Fruit fly (Drosophila melanogaster): ENCODE measurements around the gene RpL17.

The RpL17 gene

DNA sequence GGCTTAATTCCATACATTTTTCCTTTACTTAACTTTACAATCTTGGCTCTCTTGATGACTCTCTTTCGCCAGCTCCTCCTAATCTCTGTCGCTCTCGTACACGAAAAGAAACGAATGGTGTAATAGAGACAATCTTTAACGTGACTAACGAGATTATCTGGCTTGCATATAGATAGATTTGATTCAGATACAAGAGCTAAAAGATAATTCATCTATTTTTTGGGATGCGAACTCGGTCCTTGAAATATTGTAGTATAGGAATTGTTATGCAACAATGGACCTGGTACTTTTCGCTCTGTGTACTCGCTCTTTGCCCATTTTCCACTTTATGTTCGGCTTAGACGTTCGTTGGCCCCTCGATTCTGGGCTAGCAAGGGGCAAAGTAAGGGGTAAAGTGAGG is 32.7 kb downstream of the RpL17 start (continued):
- TF ChIP-seq lola (GFP tag; optimal IDR thresholded peaks at IDR 0.05) (peak in 1 of 3 experiments; percentile 63), CG3281 (GFP tag; optimal IDR thresholded peaks at IDR 0.05) (peak; percentile 81), pzg (GFP tag; optimal IDR thresholded peaks at IDR 0.05) (no peak), CG14050 (GFP tag; IDR thresholded peaks at IDR 0.05) (peak; percentile 66), Mad (GFP tag; optimal IDR thresholded peaks at IDR 0.05) (peak; percentile 55), CG6813 (GFP tag; optimal IDR thresholded peaks at IDR 0.05) (peak; percentile 74), Hsf (GFP tag; optimal IDR thresholded peaks at IDR 0.05) (peak; percentile 81), CG11696 (GFP tag; IDR thresholded peaks at IDR 0.05) (peak; percentile 23; the same call in 1 of the 2 replicates), sc (optimal IDR thresholded peaks at IDR 0.05) (no peak), sc (GFP tag; optimal IDR thresholded peaks at IDR 0.05) (peak; percentile 59), croc (GFP tag; conservative IDR thresholded peaks at IDR 0.05) (peak; percentile 60; the same call in 2 of the 3 replicates), B-H2 (GFP tag; optimal IDR thresholded peaks at IDR 0.05) (peak; percentile 13), pita (GFP tag; optimal IDR thresholded peaks at IDR 0.05) (no peak), Antp (GFP tag; optimal IDR thresholded peaks at IDR 0.05) (peak; percentile 84), crp (GFP tag; optimal IDR thresholded peaks at IDR 0.05) (no peak), ttk (GFP tag; IDR thresholded peaks at IDR 0.05) (peak; percentile 65), Trl (optimal IDR thresholded peaks at IDR 0.05) (peak; percentile 27 to 62), Trl (GFP tag; optimal IDR thresholded peaks at IDR 0.05) (peak; percentile 65), CG18476 (GFP tag; optimal IDR thresholded peaks at IDR 0.05) (peak; percentile 66), CG9215 (GFP tag; IDR thresholded peaks at IDR 0.05) (peak; percentile 61), fu2 (GFP tag; optimal IDR thresholded peaks at IDR 0.05) (peak; percentile 71), chif (GFP tag; optimal IDR thresholded peaks at IDR 0.05) (peak; percentile 69 to 82), ATbp (GFP tag; optimal IDR thresholded peaks at IDR 0.05) (peak; percentile 82), CG2202 (tag; optimal IDR thresholded peaks at IDR 0.05) (peak; percentile 45), pan (optimal IDR thresholded peaks at IDR 0.05) (no peak), pan (GFP tag; optimal IDR thresholded peaks at IDR 0.05 in 1 of 2, IDR thresholded peaks at IDR 0.05 in 1 of 2) (peak in 1 of 2 experiments; percentile 78), CG4854 (GFP tag; optimal IDR thresholded peaks at IDR 0.05) (peak; percentile 42), CG10274 (GFP tag; optimal IDR thresholded peaks at IDR 0.05) (peak; percentile 34), sd (tag; optimal IDR thresholded peaks at IDR 0.05) (peak; percentile 9), zen (tag; optimal IDR thresholded peaks at IDR 0.05) (peak; percentile 57), CG8290 (GFP tag; optimal IDR thresholded peaks at IDR 0.05) (peak; percentile 61), CG8290 (tag; optimal IDR thresholded peaks at IDR 0.05) (peak in 1 of 2 experiments; percentile 93), ap (GFP tag; IDR thresholded peaks at IDR 0.05) (peak; percentile 59; the same call in 1 of the 2 replicates), fd3F (GFP tag; optimal IDR thresholded peaks at IDR 0.05) (peak; percentile 65), wor (GFP tag; IDR thresholded peaks at IDR 0.05) (no peak; the same call in 1 of the 2 replicates), Mes4 (GFP tag; optimal IDR thresholded peaks at IDR 0.05) (peak; percentile 52), bigmax (GFP tag; optimal IDR thresholded peaks at IDR 0.05) (no peak), CG6654 (GFP tag; optimal IDR thresholded peaks at IDR 0.05) (peak; percentile 31), CG4617 (GFP tag; optimal IDR thresholded peaks at IDR 0.05; ENCODE audit: borderline replicate concordance) (peak; percentile 26), GATAe (GFP tag; conservative IDR thresholded peaks at IDR 0.05) (no peak), fd96Cb (tag; optimal IDR thresholded peaks at IDR 0.05) (peak; percentile 81), CG9727 (GFP tag; optimal IDR thresholded peaks at IDR 0.05) (peak; percentile 72), NFAT (GFP tag; IDR thresholded peaks at IDR 0.05) (peak; percentile 54), CG10366 (GFP tag; IDR thresholded peaks at IDR 0.05) (peak; percentile 58), CG6254 (GFP tag; optimal IDR thresholded peaks at IDR 0.05) (peak; percentile 77), fd102C (GFP tag; optimal IDR thresholded peaks at IDR 0.05) (no peak), Drgx (GFP tag; IDR thresholded peaks at IDR 0.05) (peak; percentile 92), CG6791 (GFP tag; IDR thresholded peaks at IDR 0.05; ENCODE audit: partially characterized antibody) (no peak), MTF-1 (GFP tag; optimal IDR thresholded peaks at IDR 0.05; ENCODE audit: borderline replicate concordance) (peak; percentile 19), CG7357 (GFP tag; IDR thresholded peaks at IDR 0.05) (peak; percentile 30; the same call in 1 of the 3 replicates), HmgZ (tag; optimal IDR thresholded peaks at IDR 0.05) (peak; percentile 75)

Measured in whole organism, embryonic.